Worm (Caenorhabditis elegans): Measurements from ENCODE around the gene C04C11.1.

C04C11.1 gene

DNA sequence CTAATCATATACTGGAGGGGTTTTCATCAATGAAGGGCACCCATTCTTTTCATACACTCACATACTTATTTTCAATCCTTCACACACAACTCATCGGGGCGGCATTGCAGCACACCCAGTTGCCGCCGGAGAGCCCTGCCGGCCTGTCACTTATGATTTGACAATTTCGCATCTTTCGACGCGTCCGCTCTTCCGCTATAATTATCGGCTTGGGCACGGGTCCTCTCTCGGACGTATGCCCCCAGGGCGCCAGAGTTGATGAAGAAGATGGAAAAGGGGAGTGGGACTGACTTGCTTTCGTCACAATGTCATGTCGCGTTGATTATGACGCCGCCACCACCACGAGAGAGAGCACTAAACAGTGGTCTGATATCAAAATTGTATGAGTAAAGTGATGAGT lies 24.0 kb downstream of the C04C11.1 start:
- peak; percentile 68 for TF ChIP-seq ceh-20 (GFP tag; IDR thresholded peaks at IDR 0.05)
- peak; percentile 25 for TF ChIP-seq nhr-11 (tag; optimal IDR thresholded peaks at IDR 0.05)
- peak; percentile 16 for TF ChIP-seq hlh-30 (tag; optimal IDR thresholded peaks at IDR 0.05; ENCODE audit: insufficient read depth)
- peak in 1 of 2 experiments; percentile 80 for TF ChIP-seq unc-62 (GFP tag; optimal IDR thresholded peaks at IDR 0.05 in 1 of 2)
- TF ChIP-seq unc-62 (tag; optimal IDR thresholded peaks at IDR 0.05) = no peak
- no peak for TF ChIP-seq cey-2 (tag; optimal IDR thresholded peaks at IDR 0.05; ENCODE audit: borderline replicate concordance, insufficient read depth)
- peak; percentile 51 for TF ChIP-seq aha-1 (tag)
- TF ChIP-seq ama-1 (optimal IDR thresholded peaks at IDR 0.05) = no peak
- TF ChIP-seq hlh-11 (tag; optimal IDR thresholded peaks at IDR 0.05) = peak; percentile 12
- no peak for TF ChIP-seq pqm-1 (tag; optimal IDR thresholded peaks at IDR 0.05)
- TF ChIP-seq set-16 (GFP tag; IDR thresholded peaks at IDR 0.05) = peak; percentile 46

DNA sequence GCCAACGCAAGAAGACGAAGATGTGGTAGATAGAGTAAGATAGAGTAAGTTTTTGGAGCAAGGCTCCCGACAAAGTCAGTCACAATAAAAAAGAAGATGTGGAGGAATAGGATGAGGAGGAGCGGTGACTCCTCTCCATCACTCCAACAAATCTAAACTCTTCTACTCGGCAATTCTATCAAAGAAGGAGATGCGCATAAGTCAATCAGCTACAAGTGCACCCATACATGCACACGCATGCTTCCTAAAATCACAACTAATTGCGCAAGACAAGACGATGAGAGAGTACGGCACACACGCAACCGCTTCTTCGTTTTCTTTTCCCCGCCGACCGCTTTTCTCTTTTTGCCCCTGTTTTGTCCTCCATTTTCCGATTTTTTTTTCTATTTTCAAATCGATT lies 27.2 kb downstream of the C04C11.1 start:
- TF ChIP-seq ama-1 (optimal IDR thresholded peaks at IDR 0.05) (no peak), madf-9 (GFP tag; conservative IDR thresholded peaks at IDR 0.05) (no peak), lin-39 (tag; optimal IDR thresholded peaks at IDR 0.05) (no peak), nhr-48 (tag; optimal IDR thresholded peaks at IDR 0.05) (no peak), ZK546.5 (tag; optimal IDR thresholded peaks at IDR 0.05) (no peak), R02D3.7 (tag; optimal IDR thresholded peaks at IDR 0.05) (no peak), ctbp-1 (GFP tag; IDR thresholded peaks at IDR 0.05) (peak; percentile 58; the same call in 1 of the 2 replicates), D1046.2 (GFP tag; IDR thresholded peaks at IDR 0.05) (no peak), nhr-6 (tag; optimal IDR thresholded peaks at IDR 0.05) (no peak), skn-1 (tag; optimal IDR thresholded peaks at IDR 0.05) (no peak), fkh-10 (GFP tag; optimal IDR thresholded peaks at IDR 0.05) (peak; percentile 81), unc-62 (GFP tag; optimal IDR thresholded peaks at IDR 0.05 in 1 of 2) (peak in 1 of 2 experiments; percentile 8), unc-62 (tag; optimal IDR thresholded peaks at IDR 0.05) (no peak), egl-27 (tag; optimal IDR thresholded peaks at IDR 0.05) (no peak), zag-1 (tag; optimal IDR thresholded peaks at IDR 0.05) (no peak), spr-1 (tag; optimal IDR thresholded peaks at IDR 0.05) (no peak)

DNA sequence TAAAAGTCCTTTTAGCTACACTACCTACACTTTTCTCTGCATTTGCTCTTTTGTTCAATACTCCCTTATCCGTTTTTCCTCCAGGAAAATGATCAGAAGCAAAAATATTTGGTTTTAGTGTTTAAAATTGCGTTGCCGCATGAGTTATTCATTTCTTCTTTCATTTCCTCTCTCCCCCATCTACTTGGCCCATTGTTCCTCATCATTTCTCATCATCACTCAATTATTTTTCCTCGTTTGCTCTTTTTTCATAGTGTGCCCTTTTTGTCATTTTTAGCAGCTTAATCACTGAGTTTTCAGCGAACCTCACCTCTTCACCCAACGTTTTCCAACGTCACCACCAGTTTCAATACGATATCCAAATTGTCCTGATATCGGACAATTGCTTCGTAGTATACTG lies 28.8 kb downstream of the C04C11.1 start, which contains the start of gene dyc-1:
Gene dyc-1, plus strand, starts transcription at position 301 of the 400 bp plus-strand sequence.
- no peak for TF ChIP-seq lin-29 (GFP tag; IDR thresholded peaks at IDR 0.05)
- no peak for TF ChIP-seq dpl-1 (GFP tag; optimal IDR thresholded peaks at IDR 0.05)
- no peak for TF ChIP-seq ceh-82 (tag; optimal IDR thresholded peaks at IDR 0.05)
- TF ChIP-seq nhr-77 (tag; optimal IDR thresholded peaks at IDR 0.05) = no peak
- no peak for TF ChIP-seq zfp-3 (GFP tag; conservative IDR thresholded peaks at IDR 0.05)
- TF ChIP-seq nhr-6 (tag; optimal IDR thresholded peaks at IDR 0.05) = no peak
- no peak for TF ChIP-seq snpc-4 (tag; optimal IDR thresholded peaks at IDR 0.05)
- no peak for TF ChIP-seq hmg-1.1 (GFP tag; IDR thresholded peaks at IDR 0.05)
- no peak for TF ChIP-seq hlh-30 (tag; optimal IDR thresholded peaks at IDR 0.05; ENCODE audit: insufficient read depth)
- no peak for TF ChIP-seq tra-1 (GFP tag; IDR thresholded peaks at IDR 0.05)
- no peak for TF ChIP-seq lin-38 (GFP tag; IDR thresholded peaks at IDR 0.05)
- no peak for TF ChIP-seq zip-11 (GFP tag; IDR thresholded peaks at IDR 0.05)
- TF ChIP-seq mdt-29 (GFP tag; IDR thresholded peaks at IDR 0.05) = no peak
- TF ChIP-seq D1046.2 (GFP tag; IDR thresholded peaks at IDR 0.05) = no peak
- no peak for TF ChIP-seq daf-12 (tag; optimal IDR thresholded peaks at IDR 0.05)

DNA sequence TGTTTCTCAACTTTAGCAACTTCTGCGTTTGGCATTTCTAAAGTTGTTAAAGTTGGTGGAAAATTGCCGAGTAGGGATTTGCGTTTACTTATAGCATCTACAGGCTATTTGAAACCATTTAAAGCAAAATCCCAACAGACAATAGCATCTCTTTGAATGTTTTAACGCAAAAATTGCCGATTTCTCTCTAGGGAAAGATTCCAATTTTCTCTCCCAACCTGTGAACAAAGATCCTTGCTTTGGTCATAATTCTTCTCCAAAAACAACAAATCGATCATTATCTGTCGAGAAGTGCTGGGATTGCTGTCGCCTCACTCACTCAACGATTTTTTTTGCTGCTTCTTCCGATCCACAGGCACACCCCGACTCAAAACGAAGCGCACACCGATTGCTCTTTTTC lies 33.4 kb downstream of the C04C11.1 start:
- peak; percentile 63 for TF ChIP-seq aha-1 (tag)
- no peak for TF ChIP-seq F37D6.2 (tag; optimal IDR thresholded peaks at IDR 0.05)
- TF ChIP-seq tag-97 (GFP tag; IDR thresholded peaks at IDR 0.05) = no peak
- no peak for TF ChIP-seq cey-2 (tag; optimal IDR thresholded peaks at IDR 0.05; ENCODE audit: borderline replicate concordance, insufficient read depth)
- no peak for TF ChIP-seq unc-39 (tag; optimal IDR thresholded peaks at IDR 0.05)
- no peak for TF ChIP-seq spr-1 (tag; optimal IDR thresholded peaks at IDR 0.05)
- no peak for TF ChIP-seq lin-13 (GFP tag; optimal IDR thresholded peaks at IDR 0.05)
- no peak for TF ChIP-seq dpl-1 (GFP tag; optimal IDR thresholded peaks at IDR 0.05)
- no peak for TF ChIP-seq nhr-76 (tag; optimal IDR thresholded peaks at IDR 0.05)
- TF ChIP-seq fkh-10 (GFP tag; optimal IDR thresholded peaks at IDR 0.05) = no peak
- TF ChIP-seq unc-130 (GFP tag; optimal IDR thresholded peaks at IDR 0.05) = no peak
- 0 out of 2 replicates have a peak, but pooled peaks have one; percentile 5 for TF ChIP-seq dmd-8 (GFP tag; IDR thresholded peaks at IDR 0.05)
- no peak for TF ChIP-seq nhr-11 (tag; optimal IDR thresholded peaks at IDR 0.05)
- no peak for TF ChIP-seq vab-7 (GFP tag; IDR thresholded peaks at IDR 0.05)
- no peak for TF ChIP-seq ama-1 (optimal IDR thresholded peaks at IDR 0.05)
- no peak for TF ChIP-seq sdz-12 (GFP tag; optimal IDR thresholded peaks at IDR 0.05)
- TF ChIP-seq spr-3 (GFP tag; optimal IDR thresholded peaks at IDR 0.05) = no peak
- TF ChIP-seq ceh-28 (tag; optimal IDR thresholded peaks at IDR 0.05) = no peak
- TF ChIP-seq unc-62 (GFP tag; optimal IDR thresholded peaks at IDR 0.05 in 1 of 2) = peak in 1 of 2 experiments; percentile 93
- no peak for TF ChIP-seq unc-62 (tag; optimal IDR thresholded peaks at IDR 0.05)
- no peak for TF ChIP-seq lin-29 (GFP tag; IDR thresholded peaks at IDR 0.05)
